Worm (Caenorhabditis elegans) whole organism, L4 larva: ENCODE data around the gene F15E6.5.
"Not testable (repeated sequence)": the region's sequence is repeated elsewhere in the genome, so short reads cannot be mapped to it uniquely, and the experiment has no call there.

ENCODE experiments used
- F44E2.7 ChIP-seq: fragments of 200-800 bp; sonication (Bioruptor generic); IDR thresholded peaks from 2 replicates; pipeline ENCODE4 v2.1.2; 2022; ENCODE audit warnings: missing genetic modification characterization, missing compliant biosample characterization
- ama-1 ChIP-seq: fragments of 150-350 bp; optimal IDR thresholded peaks from 2 replicates; lab custom pipeline; 2014; ENCODE audit warnings: inconsistent platforms, mixed read lengths
- ceh-28 ChIP-seq: fragments of 150-350 bp; optimal IDR thresholded peaks from 2 replicates; lab custom pipeline; 2014; ENCODE audit warnings: missing biosample characterization, missing genetic modification reagents, missing genetic modification characterization
- ceh-44 ChIP-seq: fragments of 200-800 bp; sonication (Bioruptor generic); IDR thresholded peaks from 2 replicates; pipeline ENCODE4 v1.3.6; 2022; ENCODE audit warnings: missing genetic modification reagents, missing genetic modification characterization, missing compliant biosample characterization
- ceh-62 ChIP-seq: sonication (generic microtip); optimal IDR thresholded peaks from 2 replicates; lab custom pipeline; 2017; ENCODE audit warnings: missing biosample characterization, missing genetic modification characterization
- ceh-82 ChIP-seq: sonication (generic microtip); optimal IDR thresholded peaks from 2 replicates; lab custom pipeline; 2017; ENCODE audit warnings: missing biosample characterization, missing genetic modification characterization
- ces-1 ChIP-seq: fragments of 150-350 bp; sonication (generic microtip); optimal IDR thresholded peaks from 4 replicates; lab custom pipeline; 2014; ENCODE audit warnings: missing biosample characterization, missing genetic modification reagents, missing genetic modification characterization
- daf-16 ChIP-seq, 3 experiments: sonication (generic microtip); optimal IDR thresholded peaks; 2 replicates each; lab custom pipeline; 2016 to 2017; ENCODE audit warnings: missing genetic modification characterization in 3 of 3, missing genetic modification reagents in 3 of 3, mild to moderate bottlenecking in 2 of 3, missing compliant biosample characterization in 2 of 3, missing biosample characterization in 1 of 3, moderate library complexity in 1 of 3
- daf-19 ChIP-seq: fragments of 200-800 bp; sonication (Bioruptor generic); conservative IDR thresholded peaks from 2 replicates; pipeline ENCODE4 v1.3.6; 2022; ENCODE audit warnings: missing genetic modification characterization, missing compliant biosample characterization
- daf-8 ChIP-seq: fragments of 200-800 bp; sonication (Bioruptor generic); IDR thresholded peaks from 2 replicates; pipeline ENCODE4 v1.3.6; 2022; ENCODE audit warnings: missing genetic modification characterization, missing compliant biosample characterization
- fos-1 ChIP-seq: fragments of 150-350 bp; optimal IDR thresholded peaks from 2 replicates; lab custom pipeline; 2014; ENCODE audit warnings: missing biosample characterization, missing genetic modification characterization
- hlh-11 ChIP-seq: fragments of 200-800 bp; sonication (Bioruptor generic); optimal IDR thresholded peaks from 2 replicates; lab custom pipeline; 2018; ENCODE audit warnings: mild to moderate bottlenecking, missing genetic modification characterization, missing compliant biosample characterization
- jun-1 ChIP-seq: fragments of 150-350 bp; optimal IDR thresholded peaks from 2 replicates; lab custom pipeline; 2014; ENCODE audit warnings: missing biosample characterization, missing genetic modification reagents, missing genetic modification characterization
- lin-38 ChIP-seq: fragments of 200-800 bp; sonication (Bioruptor generic); IDR thresholded peaks from 2 replicates; pipeline ENCODE4 v1.3.6; 2022; ENCODE audit warnings: missing genetic modification reagents, missing genetic modification characterization, missing compliant biosample characterization
- lin-39 ChIP-seq: fragments of 150-350 bp; optimal IDR thresholded peaks from 2 replicates; lab custom pipeline; 2014; ENCODE audit warnings: missing biosample characterization, missing genetic modification reagents, missing genetic modification characterization
- lsy-2 ChIP-seq, 2 experiments: fragments of 150-350 bp in 1 of 2; sonication (generic microtip) in 1 of 2; optimal IDR thresholded peaks; 2 replicates each; lab custom pipeline; 2014 to 2017; ENCODE audit warnings: missing biosample characterization in 2 of 2, missing genetic modification characterization in 2 of 2
- nhr-237 ChIP-seq: sonication (generic microtip); optimal IDR thresholded peaks from 2 replicates; lab custom pipeline; 2017; ENCODE audit warnings: missing biosample characterization, missing genetic modification characterization
- nhr-41 ChIP-seq: fragments of 200-800 bp; sonication (Bioruptor generic); IDR thresholded peaks from 2 replicates; pipeline ENCODE4 v1.3.6; 2022; ENCODE audit warnings: missing genetic modification reagents, missing genetic modification characterization, missing compliant biosample characterization
- pha-4 ChIP-seq, 2 experiments: fragments of 150-350 bp in 1 of 2; fragments of 200-800 bp in 1 of 2; sonication (Bioruptor generic) in 1 of 2; IDR thresholded peaks in 1 of 2; optimal IDR thresholded peaks in 1 of 2; 2 replicates each; pipeline versions ENCODE4 v1.3.6 to Lab custom; 2014 to 2022; ENCODE audit warnings: missing genetic modification characterization in 2 of 2, missing genetic modification reagents in 2 of 2, missing biosample characterization in 1 of 2, missing compliant biosample characterization in 1 of 2
- php-3 ChIP-seq: fragments of 200-800 bp; sonication (Bioruptor generic); IDR thresholded peaks from 2 replicates; pipeline ENCODE4 v1.3.6; 2022; ENCODE audit warnings: missing genetic modification reagents, missing genetic modification characterization, missing compliant biosample characterization
- saeg-2 ChIP-seq: fragments of 200-800 bp; sonication (Bioruptor generic); IDR thresholded peaks from 2 replicates; pipeline ENCODE4 v1.3.6; 2022; ENCODE audit warnings: missing genetic modification reagents, missing genetic modification characterization, missing compliant biosample characterization
- set-16 ChIP-seq: fragments of 200-800 bp; sonication (Bioruptor generic); IDR thresholded peaks from 2 replicates; pipeline ENCODE4 v1.3.6; 2022; ENCODE audit warnings: missing genetic modification reagents, missing genetic modification characterization, missing compliant biosample characterization
- skn-1 ChIP-seq: fragments of 150-350 bp; optimal IDR thresholded peaks from 2 replicates; lab custom pipeline; 2014; ENCODE audit warnings: missing biosample characterization, missing genetic modification characterization
- snpc-1.2 ChIP-seq: fragments of 200-800 bp; sonication (Bioruptor generic); IDR thresholded peaks from 2 replicates; pipeline ENCODE4 v1.3.6; 2022; ENCODE audit warnings: missing genetic modification reagents, missing genetic modification characterization, missing compliant biosample characterization

F15E6.5 gene

ce11 chrIV:4307227-4307946, 18.0 kb downstream of the F15E6.5 start, which contains the start of gene set-9:
Gene set-9, plus strand, starts transcription at chrIV:4307896.
- TF ChIP-seq nhr-41 (GFP tag; lab: Robert Waterston, UW): no peak
- TF ChIP-seq lin-39: no peak
- TF ChIP-seq skn-1 (tag; lab: Kevin White, UChicago): no peak
- no peak for TF ChIP-seq fos-1 (tag; lab: Kevin White, UChicago)
- TF ChIP-seq ceh-62 (tag; lab: Kevin White, UChicago): no peak

DNA sequence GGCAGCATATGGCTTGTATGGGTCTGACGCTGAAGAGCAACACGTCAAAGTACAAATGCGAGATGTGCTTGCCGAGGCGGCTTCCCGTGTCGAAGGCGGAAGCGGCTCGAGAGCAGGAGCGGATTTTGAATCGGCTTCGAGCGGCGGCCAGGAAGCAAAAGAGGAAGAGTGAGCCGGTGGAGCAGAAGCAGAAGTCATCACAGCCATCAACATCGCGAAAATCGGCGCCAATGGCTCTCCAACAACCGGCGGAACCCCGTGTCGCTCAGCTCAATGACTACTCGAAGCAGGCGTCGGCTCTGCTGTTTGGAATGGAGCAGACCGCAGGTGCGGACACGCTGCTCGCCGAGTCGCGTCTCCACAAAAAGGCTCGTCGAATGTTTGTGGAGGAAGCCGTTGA, 23.0 kb downstream of the F15E6.5 start:
- peak; percentile 92 for TF ChIP-seq set-16

DNA sequence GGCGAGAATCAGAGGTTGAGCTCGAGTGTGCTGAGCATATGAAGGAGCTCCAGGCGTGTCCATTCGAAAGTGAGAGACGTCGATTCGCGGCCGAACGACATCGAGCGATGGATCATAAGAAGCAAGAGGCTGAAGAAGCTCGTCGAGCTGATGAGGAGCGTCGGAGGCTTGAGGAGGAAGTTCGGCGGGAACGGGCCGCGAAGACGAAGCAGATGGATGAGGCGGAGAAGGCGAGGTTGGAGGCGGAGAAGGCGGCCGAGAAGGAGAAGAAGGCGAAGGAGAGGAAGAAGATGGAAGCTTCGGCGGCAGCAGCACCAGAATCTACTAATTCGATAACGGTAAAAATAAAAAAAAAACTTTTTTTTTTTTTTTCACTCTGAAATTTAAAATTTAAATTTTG, 23.8 kb downstream of the F15E6.5 start:
- 0 out of 2 replicates have a peak, but pooled peaks have one; percentile 23 for TF ChIP-seq pha-4 (GFP tag; IDR thresholded peaks at IDR 0.05; lab: Robert Waterston, UW)
- TF ChIP-seq pha-4 (tag; optimal IDR thresholded peaks at IDR 0.05; lab: Kevin White, UChicago): not testable (repeated sequence)
- TF ChIP-seq set-16: peak; percentile 93

DNA sequence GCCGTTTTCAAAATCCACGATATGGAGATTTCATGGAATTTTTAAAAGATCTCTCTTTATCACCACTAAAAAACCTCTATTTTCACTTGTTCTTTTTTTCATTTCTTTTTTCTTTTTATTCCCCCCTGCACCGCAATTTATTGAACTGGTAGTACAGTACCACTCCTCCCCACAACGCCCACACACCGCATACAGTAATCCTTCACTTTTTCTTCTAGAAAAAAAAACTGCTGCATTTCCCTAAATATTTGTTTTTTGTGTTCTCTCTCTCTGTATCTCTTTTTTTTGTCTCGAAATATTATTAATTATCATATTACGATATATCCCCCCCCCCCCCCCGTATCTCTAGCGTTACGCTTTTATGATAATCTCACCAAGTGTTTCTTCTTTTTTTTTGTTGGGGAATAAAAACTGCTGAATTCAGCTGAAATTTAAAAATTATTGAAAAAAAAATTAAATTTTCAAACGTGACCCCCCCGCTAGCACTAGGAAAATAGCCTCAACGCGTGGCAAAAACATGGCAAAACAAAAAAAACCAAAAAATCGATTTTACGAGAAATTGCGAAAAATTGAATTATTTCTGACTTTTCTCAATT, 27.5 kb downstream of the F15E6.5 start, which contains the start of gene Y24D9B.1:
TSS of gene Y24D9B.1 (plus strand) at position 546 of the 596 bp plus-strand sequence.
- TF ChIP-seq ama-1 (no peak), daf-16 (GFP tag; optimal IDR thresholded peaks at IDR 0.05; lab: Kevin White, UChicago) (no peak), daf-16 (tag; optimal IDR thresholded peaks at IDR 0.05; lab: Kevin White, UChicago) (no peak), lin-38 (GFP tag; lab: Robert Waterston, UW) (peak; percentile 27), lsy-2 (tag; optimal IDR thresholded peaks at IDR 0.05; lab: Kevin White, UChicago) (no peak), daf-8 (GFP tag; lab: Robert Waterston, UW) (no peak), daf-19 (GFP tag; lab: Robert Waterston, UW) (no peak), ceh-82 (tag; lab: Kevin White, UChicago) (no peak)

DNA sequence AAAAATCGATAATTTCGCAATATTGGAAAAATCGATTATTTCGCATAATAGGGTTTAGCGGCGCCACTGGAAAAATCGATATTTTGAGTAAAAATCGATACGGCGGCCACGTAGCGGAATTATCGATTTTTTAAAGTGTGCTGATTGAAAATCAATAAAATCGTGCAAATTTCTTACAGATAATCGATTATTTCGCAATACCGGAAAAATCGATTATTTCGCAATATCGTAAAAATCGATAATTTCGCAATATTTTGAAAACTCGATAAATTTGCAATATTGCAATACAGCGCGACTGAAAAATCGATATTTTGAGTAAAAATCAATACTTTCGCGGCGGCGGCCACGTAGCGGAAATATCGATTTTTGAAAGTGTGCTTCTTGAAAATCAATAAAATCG, 28.3 kb downstream of the F15E6.5 start:
- TF ChIP-seq ceh-28 (tag; lab: Kevin White, UChicago): peak; percentile 95
- no peak for TF ChIP-seq php-3
- TF ChIP-seq, all 104 proteins: peak for 1

DNA sequence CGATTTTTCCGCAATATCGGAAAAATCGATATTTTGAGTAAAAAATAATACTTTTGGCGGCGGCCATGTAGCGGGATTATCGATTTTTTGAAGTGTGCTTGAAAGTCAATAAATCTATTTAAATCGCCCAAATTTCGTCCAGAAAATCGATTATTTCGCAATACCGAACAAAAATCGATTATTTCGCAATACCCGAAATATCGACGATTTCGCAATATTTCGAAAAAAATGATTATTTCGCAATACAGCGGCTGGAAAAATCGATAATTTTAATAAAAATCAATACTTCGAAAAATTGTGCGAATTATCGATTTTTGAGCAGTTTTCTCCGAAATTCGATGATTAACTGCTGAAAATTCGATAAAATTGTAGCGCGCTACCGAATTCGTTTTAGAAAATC, 28.7 kb downstream of the F15E6.5 start:
- no peak for TF ChIP-seq ceh-82 (tag; lab: Kevin White, UChicago)
- TF ChIP-seq lin-39: no peak
- peak; percentile 43 for TF ChIP-seq ceh-28 (tag; lab: Kevin White, UChicago)
- no peak for TF ChIP-seq nhr-237 (tag; lab: Kevin White, UChicago)
- no peak for TF ChIP-seq jun-1 (tag; lab: Kevin White, UChicago)
- TF ChIP-seq ces-1 (GFP tag; lab: Kevin White, UChicago): no peak
- no peak for TF ChIP-seq nhr-41 (GFP tag; lab: Robert Waterston, UW)
- TF ChIP-seq saeg-2 (GFP tag; lab: Robert Waterston, UW): no peak

ce11 chrIV:4319473-4319872, 30.1 kb downstream of the F15E6.5 start:
- TF ChIP-seq ceh-44 (GFP tag; lab: Robert Waterston, UW) (no peak), lin-38 (GFP tag; lab: Robert Waterston, UW) (0 out of 2 replicates have a peak, but pooled peaks have one; percentile 11), F44E2.7 (GFP tag; lab: Robert Waterston, UW) (0 out of 2 replicates have a peak, but pooled peaks have one; percentile 14), ama-1 (no peak), ceh-28 (tag; lab: Kevin White, UChicago) (peak; percentile 93), snpc-1.2 (GFP tag; lab: Robert Waterston, UW) (0 out of 2 replicates have a peak, but pooled peaks have one; percentile 8), hlh-11 (tag; lab: Kevin White, UChicago) (no peak)
